Worm (Caenorhabditis elegans) whole organism, L2 larva: ENCODE data around the gene F38B7.2.

Experiments
- Y55F3AM.14 ChIP-seq: fragments of 200-800 bp; sonication (Bioruptor generic); optimal IDR thresholded peaks from 2 replicates; lab custom pipeline; 2018; ENCODE audit warnings: mild to moderate bottlenecking, missing genetic modification characterization, missing compliant biosample characterization
- dmd-4 ChIP-seq: sonication (generic microtip); optimal IDR thresholded peaks from 2 replicates; lab custom pipeline; 2017; ENCODE audit warnings: missing biosample characterization, missing genetic modification characterization
- egl-27 ChIP-seq: sonication (generic microtip); optimal IDR thresholded peaks from 3 replicates; lab custom pipeline; 2017; ENCODE audit warnings: missing biosample characterization, missing genetic modification reagents, missing genetic modification characterization
- elt-1 ChIP-seq: fragments of 150-350 bp; optimal IDR thresholded peaks from 2 replicates; lab custom pipeline; 2014; ENCODE audit warnings: missing biosample characterization, missing genetic modification characterization
- lin-39 ChIP-seq: fragments of 150-350 bp; optimal IDR thresholded peaks from 2 replicates; lab custom pipeline; 2014; ENCODE audit warnings: missing biosample characterization, missing genetic modification reagents, missing genetic modification characterization
- lsy-2 ChIP-seq, 2 experiments: fragments of 150-350 bp in 1 of 2; sonication (generic microtip) in 1 of 2; optimal IDR thresholded peaks; 2 replicates each; lab custom pipeline; 2014 to 2017; ENCODE audit warnings: missing biosample characterization in 2 of 2, missing genetic modification characterization in 2 of 2
- nhr-11 ChIP-seq: fragments of 150-350 bp; optimal IDR thresholded peaks from 2 replicates; lab custom pipeline; 2014; ENCODE audit warnings: missing biosample characterization, missing genetic modification characterization
- nhr-12 ChIP-seq: fragments of 150-350 bp; optimal IDR thresholded peaks from 2 replicates; lab custom pipeline; 2014; ENCODE audit warnings: missing biosample characterization, missing genetic modification characterization
- unc-55 ChIP-seq: fragments of 150-350 bp; sonication (generic microtip); optimal IDR thresholded peaks from 3 replicates; lab custom pipeline; 2014; ENCODE audit warnings: missing biosample characterization, missing genetic modification reagents, missing genetic modification characterization
- unc-62 ChIP-seq: fragments of 150-350 bp; optimal IDR thresholded peaks from 2 replicates; lab custom pipeline; 2014; ENCODE audit warnings: missing biosample characterization, missing genetic modification reagents, missing genetic modification characterization

- peak in 1 of 2 experiments; percentile 70 for TF ChIP-seq lsy-2 (tag; optimal IDR thresholded peaks at IDR 0.05; lab: Kevin White, UChicago)
- no peak for TF ChIP-seq nhr-12 (tag; lab: Kevin White, UChicago)
- no peak for TF ChIP-seq lin-39 (tag; lab: Kevin White, UChicago)
- TF ChIP-seq elt-1 (tag; lab: Kevin White, UChicago): no peak
- TF ChIP-seq nhr-11 (tag; lab: Kevin White, UChicago): no peak
- TF ChIP-seq Y55F3AM.14 (GFP tag; lab: Kevin White, UChicago): no peak
- no peak for TF ChIP-seq egl-27 (tag; lab: Kevin White, UChicago)
- no peak for TF ChIP-seq dmd-4 (tag; lab: Kevin White, UChicago)
- TF ChIP-seq unc-55 (GFP tag; lab: Kevin White, UChicago): peak; percentile 44
- no peak for TF ChIP-seq unc-62
Measured at ce11 chrV:11548914-11549406, 5.2 kb downstream of the F38B7.2 start, which contains the start of the genes F38B7.17 and F38B7.3.
